Worm (Caenorhabditis elegans): ENCODE measurements around the gene H34I24.2.

DNA sequence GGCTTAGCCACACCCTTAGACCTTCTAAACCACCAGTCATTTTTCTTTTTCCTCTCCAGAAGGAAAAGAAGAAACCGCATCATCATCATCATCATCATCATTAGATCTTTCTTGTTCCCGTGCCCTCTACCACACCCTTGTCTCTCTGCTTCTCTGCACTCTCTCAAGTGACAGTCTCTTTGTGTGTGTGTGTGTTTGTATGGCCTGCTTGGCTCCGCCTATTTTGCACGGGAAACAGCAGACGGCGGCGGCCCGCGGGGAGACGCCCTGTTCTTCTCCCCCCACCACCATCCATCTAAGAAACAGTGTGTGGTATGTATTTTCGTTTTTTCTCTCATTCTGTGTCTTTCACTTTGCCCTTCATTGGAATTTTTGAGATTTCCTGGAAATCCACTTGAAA is 30.0 kb downstream of the H34I24.2 start:
- TF ChIP-seq unc-62 (GFP tag; optimal IDR thresholded peaks at IDR 0.05) (no peak), lsl-1 (GFP tag; optimal IDR thresholded peaks at IDR 0.05) (no peak), bed-1 (GFP tag; IDR thresholded peaks at IDR 0.05) (no peak), pha-4 (tag; optimal IDR thresholded peaks at IDR 0.05) (no peak), dpl-1 (GFP tag; optimal IDR thresholded peaks at IDR 0.05) (no peak), lir-1 (GFP tag; conservative IDR thresholded peaks at IDR 0.05) (no peak), F22D6.2 (tag; optimal IDR thresholded peaks at IDR 0.05) (no peak), repo-1 (tag; optimal IDR thresholded peaks at IDR 0.05) (no peak), unc-130 (GFP tag; optimal IDR thresholded peaks at IDR 0.05) (no peak), B0336.3 (GFP tag; IDR thresholded peaks at IDR 0.05) (no peak; the same call in 1 of the 2 replicates), snpc-4 (GFP tag; optimal IDR thresholded peaks at IDR 0.05) (no peak), snpc-4 (tag; optimal IDR thresholded peaks at IDR 0.05) (no peak)
